Worm (Caenorhabditis elegans): Measurements from ENCODE around the gene C15C7.6.

DNA sequence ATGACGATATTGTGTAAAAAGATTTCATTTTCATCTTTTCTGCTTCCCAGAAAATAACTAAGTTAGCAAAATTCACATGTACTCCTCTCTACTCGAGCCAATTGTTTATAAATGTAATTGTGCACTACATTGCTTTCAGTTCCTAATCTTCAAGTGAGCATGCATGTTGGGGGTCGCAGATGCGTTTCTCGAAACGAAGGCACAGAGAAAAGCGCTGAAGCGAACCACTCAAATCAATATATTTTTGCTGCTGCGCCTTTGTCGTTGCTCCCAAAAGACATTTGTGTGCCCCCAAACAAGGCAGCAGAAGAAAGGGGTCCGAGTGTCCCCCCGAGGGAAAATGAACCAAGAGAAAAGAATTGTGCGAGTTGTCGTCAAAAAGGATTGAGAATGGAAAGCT is 44.1 kb downstream of the C15C7.6 start:
- no peak for TF ChIP-seq egrh-3 (GFP tag; IDR thresholded peaks at IDR 0.05)
- TF ChIP-seq pha-4 (tag; optimal IDR thresholded peaks at IDR 0.05), result no peak
- TF ChIP-seq aptf-2 (GFP tag; conservative IDR thresholded peaks at IDR 0.05), result no peak
- no peak for TF ChIP-seq D2030.7 (GFP tag; IDR thresholded peaks at IDR 0.05)
- no peak for TF ChIP-seq F37B4.10 (GFP tag; IDR thresholded peaks at IDR 0.05)
- no peak for TF ChIP-seq him-1 (tag; optimal IDR thresholded peaks at IDR 0.05)
- no peak for TF ChIP-seq ama-1 (optimal IDR thresholded peaks at IDR 0.05)
- no peak for TF ChIP-seq ama-1 (GFP tag; optimal IDR thresholded peaks at IDR 0.05)
- TF ChIP-seq nhr-179 (tag; optimal IDR thresholded peaks at IDR 0.05), result no peak
- TF ChIP-seq B0035.1 (tag; optimal IDR thresholded peaks at IDR 0.05), result no peak
- no peak for TF ChIP-seq nfya-1 (tag; optimal IDR thresholded peaks at IDR 0.05; ENCODE audit: borderline replicate concordance, insufficient read depth)
- no peak for TF ChIP-seq lin-35 (GFP tag; optimal IDR thresholded peaks at IDR 0.05)
- no peak for TF ChIP-seq Y53F4B.3 (GFP tag; IDR thresholded peaks at IDR 0.05)

All from whole organism, young adult.